Fruit fly (Drosophila melanogaster) whole organism, embryonic: ENCODE results near the gene CG7551.

Experiments used
- ATbp ChIP-seq: fragments of 200-800 bp; sonication (Bioruptor generic); optimal IDR thresholded peaks from 2 replicates; lab custom pipeline; 2017; ENCODE audit warnings: missing biosample characterization, mild to moderate bottlenecking, missing genetic modification characterization, missing genetic modification reagents
- Aef1 ChIP-seq: fragments of 200-800 bp; sonication (Bioruptor generic); IDR thresholded peaks from 3 replicates; pipeline ENCODE4 v1.3.6; 2022; ENCODE audit warnings: missing biosample characterization, missing genetic modification characterization
- CG10147 ChIP-seq: fragments of 200-800 bp; sonication (Bioruptor generic); optimal IDR thresholded peaks from 2 replicates; lab custom pipeline; 2019; ENCODE audit warnings: missing biosample characterization, mild to moderate bottlenecking, missing genetic modification characterization, moderate library complexity
- CG10462 ChIP-seq: fragments of 200-800 bp; sonication (Bioruptor generic); optimal IDR thresholded peaks from 2 replicates; lab custom pipeline; 2016; ENCODE audit warnings: missing biosample characterization, missing genetic modification characterization
- CG11247 ChIP-seq: fragments of 200-800 bp; sonication (Bioruptor generic); IDR thresholded peaks from 2 replicates; pipeline ENCODE4 v1.3.6; 2022; ENCODE audit warnings: missing biosample characterization, missing genetic modification characterization
- CG12155 ChIP-seq: fragments of 200-800 bp; sonication (Bioruptor generic); optimal IDR thresholded peaks from 3 replicates; lab custom pipeline; 2016; ENCODE audit warnings: missing biosample characterization, missing genetic modification characterization
- CG12236 ChIP-seq: fragments of 200-800 bp; sonication (Bioruptor generic); optimal IDR thresholded peaks from 2 replicates; lab custom pipeline; 2016; ENCODE audit warnings: missing biosample characterization, missing genetic modification characterization
- CG12659 ChIP-seq: fragments of 200-800 bp; sonication (Bioruptor generic); optimal IDR thresholded peaks from 3 replicates; lab custom pipeline; 2017; ENCODE audit warnings: mild to moderate bottlenecking, missing biosample characterization, missing genetic modification reagents, missing genetic modification characterization
- CG14014 ChIP-seq: fragments of 200-800 bp; sonication (Bioruptor generic); IDR thresholded peaks from 2 replicates; pipeline ENCODE4 v1.3.6; 2022; ENCODE audit warnings: missing biosample characterization, missing genetic modification characterization
- CG16779 ChIP-seq: fragments of 200-800 bp; sonication (Bioruptor generic); IDR thresholded peaks from 2 replicates; pipeline ENCODE4 v1.3.6; 2022; ENCODE audit warnings: missing biosample characterization, missing genetic modification characterization
- CG17359 ChIP-seq: fragments of 200-800 bp; sonication (Bioruptor generic); optimal IDR thresholded peaks from 3 replicates; lab custom pipeline; 2018; ENCODE audit warnings: missing biosample characterization, mild to moderate bottlenecking, missing genetic modification characterization, moderate library complexity
- CG1832 ChIP-seq: fragments of 200-800 bp; sonication (Bioruptor generic); optimal IDR thresholded peaks from 2 replicates; lab custom pipeline; 2017; ENCODE audit warnings: missing biosample characterization, mild to moderate bottlenecking, missing genetic modification characterization, inconsistent platforms
- CG2199 ChIP-seq: fragments of 200-800 bp; sonication (Bioruptor generic); IDR thresholded peaks from 3 replicates; pipeline ENCODE4 v1.3.6; 2022; ENCODE audit warnings: missing biosample characterization, missing genetic modification characterization
- CG2712 ChIP-seq: fragments of 200-800 bp; optimal IDR thresholded peaks from 3 replicates; lab custom pipeline; 2019; ENCODE audit warnings: missing biosample characterization, mild to moderate bottlenecking, missing genetic modification characterization, moderate library complexity
- CG2889 ChIP-seq: fragments of 200-800 bp; sonication (Bioruptor generic); IDR thresholded peaks from 3 replicates; pipeline ENCODE4 v1.3.6; 2022; ENCODE audit warnings: missing biosample characterization, missing genetic modification characterization
- CG31365 ChIP-seq: fragments of 200-800 bp; sonication (Bioruptor generic); optimal IDR thresholded peaks from 2 replicates; lab custom pipeline; 2018; ENCODE audit warnings: missing biosample characterization, mild to moderate bottlenecking, missing genetic modification characterization
- CG4617 ChIP-seq: fragments of 200-800 bp; sonication (Bioruptor generic); optimal IDR thresholded peaks from 3 replicates; lab custom pipeline; 2016; ENCODE audit warnings: missing biosample characterization, missing genetic modification characterization, borderline replicate concordance
- CG6175 ChIP-seq: fragments of 200-800 bp; sonication (Bioruptor generic); IDR thresholded peaks from 3 replicates; pipeline ENCODE4 v1.3.6; 2022; ENCODE audit warnings: missing biosample characterization, missing genetic modification characterization
- CG6272 ChIP-seq: fragments of 200-800 bp; sonication (Bioruptor generic); IDR thresholded peaks from 2 replicates; pipeline ENCODE4 v1.3.6; 2022; ENCODE audit warnings: missing biosample characterization, missing genetic modification characterization
- CG7839 ChIP-seq: fragments of 200-800 bp; sonication (Bioruptor generic); optimal IDR thresholded peaks from 3 replicates; lab custom pipeline; 2018; ENCODE audit warnings: missing biosample characterization, mild to moderate bottlenecking, missing genetic modification characterization, moderate library complexity
- CG7963 ChIP-seq: fragments of 200-800 bp; sonication (Bioruptor generic); IDR thresholded peaks from 3 replicates; pipeline ENCODE4 v1.3.6; 2022; ENCODE audit warnings: missing biosample characterization, missing genetic modification characterization; ENCODE audit not compliant: partially characterized antibody
- CG8944 ChIP-seq: fragments of 200-800 bp; sonication (Bioruptor generic); optimal IDR thresholded peaks from 3 replicates; lab custom pipeline; 2016; ENCODE audit warnings: missing biosample characterization, missing genetic modification characterization
- CHES-1-like ChIP-seq: fragments of 200-800 bp; sonication (Bioruptor generic); optimal IDR thresholded peaks from 2 replicates; lab custom pipeline; 2016; ENCODE audit warnings: missing biosample characterization, missing genetic modification characterization
- ERR ChIP-seq: fragments of 200-800 bp; sonication (Bioruptor generic); optimal IDR thresholded peaks from 2 replicates; lab custom pipeline; 2016; ENCODE audit warnings: missing biosample characterization, missing genetic modification characterization
- Hand ChIP-seq: fragments of 200-800 bp; sonication (Bioruptor generic); optimal IDR thresholded peaks from 2 replicates; lab custom pipeline; 2017; ENCODE audit warnings: mild to moderate bottlenecking, missing biosample characterization, missing genetic modification reagents, missing genetic modification characterization
- Hmx ChIP-seq: fragments of 200-800 bp; sonication (Bioruptor generic); optimal IDR thresholded peaks from 2 replicates; lab custom pipeline; 2016; ENCODE audit warnings: missing biosample characterization, missing genetic modification characterization
- Hr3 ChIP-seq: fragments of 200-800 bp; sonication (Bioruptor generic); optimal IDR thresholded peaks from 3 replicates; lab custom pipeline; 2016; ENCODE audit warnings: missing biosample characterization, missing genetic modification characterization
- Hr39 ChIP-seq: fragments of >200 bp; optimal IDR thresholded peaks from 2 replicates; lab custom pipeline; 2017
- NC2α ChIP-seq: fragments of 200-800 bp; sonication (Bioruptor generic); optimal IDR thresholded peaks from 2 replicates; lab custom pipeline; 2016; ENCODE audit warnings: missing biosample characterization, missing genetic modification characterization
- Trl ChIP-seq, 3 experiments: fragments of >200 bp in 2 of 3; fragments of 200-800 bp in 1 of 3; sonication (Bioruptor generic) in 1 of 3; optimal IDR thresholded peaks; 2 replicates in 1 of 3; 3 replicates in 2 of 3; lab custom pipeline; 2016 to 2017; ENCODE audit warnings: missing biosample characterization in 1 of 3, missing genetic modification characterization in 1 of 3
- ac ChIP-seq: fragments of 200-800 bp; sonication (Bioruptor generic); optimal IDR thresholded peaks from 3 replicates; lab custom pipeline; 2017; ENCODE audit warnings: missing biosample characterization, mild to moderate bottlenecking, missing genetic modification characterization
- al ChIP-seq: fragments of 200-800 bp; sonication (Bioruptor generic); IDR thresholded peaks from 2 replicates; pipeline ENCODE4 v1.3.6; 2022; ENCODE audit warnings: missing biosample characterization, missing genetic modification characterization
- ara ChIP-seq: fragments of 200-800 bp; sonication (Bioruptor generic); IDR thresholded peaks from 2 replicates; pipeline ENCODE4 v1.3.6; 2022; ENCODE audit warnings: missing biosample characterization, missing genetic modification characterization
- az2 ChIP-seq: fragments of 200-800 bp; sonication (Bioruptor generic); optimal IDR thresholded peaks from 3 replicates; lab custom pipeline; 2016; ENCODE audit warnings: missing biosample characterization, missing genetic modification characterization
- cad ChIP-seq: fragments of >200 bp; optimal IDR thresholded peaks from 2 replicates; lab custom pipeline; 2017; ENCODE audit warnings: missing biosample characterization, missing genetic modification characterization
- corto ChIP-seq: fragments of 200-800 bp; sonication (Bioruptor generic); optimal IDR thresholded peaks from 2 replicates; lab custom pipeline; 2016; ENCODE audit warnings: missing biosample characterization, mild to moderate bottlenecking, missing genetic modification characterization, moderate library complexity
- da ChIP-seq: fragments of 200-800 bp; sonication (Bioruptor generic); optimal IDR thresholded peaks from 2 replicates; lab custom pipeline; 2016; ENCODE audit warnings: missing biosample characterization, missing genetic modification characterization
- dmrt99B ChIP-seq: fragments of 200-800 bp; sonication (Bioruptor generic); optimal IDR thresholded peaks from 2 replicates; lab custom pipeline; 2018; ENCODE audit warnings: missing biosample characterization, mild to moderate bottlenecking, missing genetic modification characterization, moderate library complexity
- esg ChIP-seq: fragments of 200-800 bp; sonication (Bioruptor generic); conservative IDR thresholded peaks from 2 replicates; pipeline ENCODE4 v1.3.6; 2022; ENCODE audit warnings: missing biosample characterization, missing genetic modification characterization
- eve ChIP-seq, 2 experiments: fragments of >200 bp; optimal IDR thresholded peaks; 2 replicates each; lab custom pipeline; 2017; ENCODE audit warnings: missing biosample characterization in 2 of 2, missing genetic modification characterization in 2 of 2
- gfzf ChIP-seq: fragments of 200-800 bp; sonication (Bioruptor generic); optimal IDR thresholded peaks from 2 replicates; lab custom pipeline; 2016; ENCODE audit warnings: missing biosample characterization, mild to moderate bottlenecking, missing genetic modification characterization, moderate library complexity
- pb ChIP-seq: fragments of 200-800 bp; sonication (Bioruptor generic); optimal IDR thresholded peaks from 3 replicates; lab custom pipeline; 2016; ENCODE audit warnings: missing biosample characterization, missing genetic modification characterization
- ro ChIP-seq: fragments of 200-800 bp; sonication (Bioruptor generic); IDR thresholded peaks from 2 replicates; pipeline ENCODE4 v1.3.6; 2022; ENCODE audit warnings: missing biosample characterization, missing genetic modification characterization
- sens ChIP-seq: fragments of 200-800 bp; sonication (Bioruptor generic); peaks from one replicate; lab custom pipeline; 2016; ENCODE audit warnings: missing biosample characterization, missing genetic modification characterization
- sqz ChIP-seq: fragments of 200-800 bp; sonication (Bioruptor generic); optimal IDR thresholded peaks from 3 replicates; lab custom pipeline; 2018; ENCODE audit warnings: missing biosample characterization, mild to moderate bottlenecking, missing genetic modification characterization
- sr ChIP-seq: fragments of 200-800 bp; sonication (Bioruptor generic); IDR thresholded peaks from 3 replicates; pipeline ENCODE4 v1.3.6; 2022; ENCODE audit warnings: missing biosample characterization, missing genetic modification characterization
- tap ChIP-seq: fragments of 200-800 bp; optimal IDR thresholded peaks from 3 replicates; lab custom pipeline; 2019; ENCODE audit warnings: missing biosample characterization, mild to moderate bottlenecking, missing genetic modification characterization, moderate library complexity
- vnd ChIP-seq: fragments of 200-800 bp; sonication (Bioruptor generic); IDR thresholded peaks from 3 replicates; pipeline ENCODE4 v1.3.6; 2022; ENCODE audit warnings: missing biosample characterization, missing genetic modification characterization; ENCODE audit not compliant: partially characterized antibody
- vvl ChIP-seq: fragments of 200-800 bp; sonication (Bioruptor generic); IDR thresholded peaks from 2 replicates; pipeline ENCODE4 v1.3.6; 2022; ENCODE audit warnings: missing biosample characterization, missing genetic modification characterization
- wor ChIP-seq: fragments of 200-800 bp; sonication (Bioruptor generic); IDR thresholded peaks from 2 replicates; pipeline ENCODE4 v1.3.6; 2022; ENCODE audit warnings: missing biosample characterization, missing genetic modification characterization
- zen2 ChIP-seq: fragments of 200-800 bp; sonication (Bioruptor generic); IDR thresholded peaks from 3 replicates; pipeline ENCODE4 v1.3.6; 2022; ENCODE audit warnings: missing biosample characterization, missing genetic modification characterization; ENCODE audit not compliant: partially characterized antibody

Gene CG7551

DNA sequence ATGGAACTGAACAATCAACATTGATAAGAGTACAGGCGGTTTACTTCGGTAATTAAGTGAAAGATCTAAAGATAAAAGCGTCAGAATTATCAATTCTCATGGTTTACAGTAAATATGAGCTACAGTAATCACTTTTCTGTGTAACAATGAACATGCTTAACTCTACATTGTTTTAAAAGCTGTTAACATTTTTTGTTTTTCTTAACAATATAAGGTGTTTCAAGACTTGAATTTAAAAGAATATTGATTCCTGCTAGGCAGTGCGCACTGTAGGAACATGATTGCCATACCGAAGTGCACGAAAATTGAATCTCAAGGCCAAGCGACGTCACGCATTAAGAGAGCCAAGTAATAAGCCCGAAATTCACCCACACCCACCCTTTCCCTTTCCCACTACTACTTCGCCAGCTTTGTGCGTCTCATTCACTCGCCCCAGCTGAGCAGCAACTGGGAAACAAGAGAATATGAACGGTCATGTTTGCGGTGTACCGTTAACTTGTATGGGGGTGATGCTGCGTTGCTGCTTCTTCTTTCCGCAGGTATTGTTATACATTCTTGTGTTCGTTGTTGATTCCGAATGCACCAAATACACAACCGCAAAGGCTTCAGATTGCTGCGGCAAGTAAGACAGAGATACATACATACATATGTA lies 33.1 kb downstream of the CG7551 start (continued):
- TF ChIP-seq Trl (optimal IDR thresholded peaks at IDR 0.05; lab: Kevin White, UChicago) (no peak), Trl (GFP tag; optimal IDR thresholded peaks at IDR 0.05; lab: Kevin White, UChicago) (no peak), CG12659 (GFP tag; lab: Kevin White, UChicago) (peak; percentile 64), zen2 (no peak), CG2199 (peak; percentile 49; the same call in 1 of the 3 replicates), Hr39 (lab: Kevin White, UChicago) (no peak), sr (no peak), CG16779 (GFP tag; lab: Robert Waterston, UW) (no peak), pb (GFP tag; lab: Kevin White, UChicago) (no peak), vnd (GFP tag; lab: Robert Waterston, UW) (no peak), Hmx (GFP tag; lab: Kevin White, UChicago) (no peak), CG14014 (GFP tag; lab: Robert Waterston, UW) (peak; percentile 53; the same call in 1 of the 2 replicates), sens (GFP tag; lab: Kevin White, UChicago) (peak; percentile 89), esg (GFP tag; lab: Robert Waterston, UW) (peak; percentile 64), sqz (GFP tag; lab: Kevin White, UChicago) (no peak), CG8944 (GFP tag; lab: Kevin White, UChicago) (peak; percentile 23), Aef1 (GFP tag; lab: Robert Waterston, UW) (peak; percentile 62), ATbp (GFP tag; lab: Kevin White, UChicago) (no peak), ac (no peak), CHES-1-like (GFP tag; lab: Kevin White, UChicago) (peak; percentile 71), CG7963 (GFP tag; lab: Robert Waterston, UW) (no peak), da (GFP tag; lab: Kevin White, UChicago) (no peak), CG1832 (peak; percentile 21), eve (GFP tag; optimal IDR thresholded peaks at IDR 0.05; lab: Kevin White, UChicago) (no peak), az2 (GFP tag; lab: Kevin White, UChicago) (peak; percentile 49), ro (GFP tag; lab: Robert Waterston, UW) (no peak), tap (tag; lab: Kevin White, UChicago) (peak; percentile 58), CG6175 (GFP tag; lab: Robert Waterston, UW) (no peak), CG10147 (GFP tag; lab: Kevin White, UChicago) (peak; percentile 55), wor (GFP tag; lab: Robert Waterston, UW) (0 out of 2 replicates have a peak, but pooled peaks have one; percentile 14), vvl (GFP tag; lab: Robert Waterston, UW) (peak; percentile 60), CG6272 (GFP tag; lab: Robert Waterston, UW) (no peak), al (GFP tag; lab: Robert Waterston, UW) (peak; percentile 14; the same call in 1 of the 2 replicates), ara (GFP tag; lab: Robert Waterston, UW) (peak; percentile 43), CG10462 (no peak), Hand (GFP tag; lab: Kevin White, UChicago) (peak; percentile 51), CG12155 (GFP tag; lab: Kevin White, UChicago) (peak; percentile 59), CG4617 (no peak), CG31365 (no peak), corto (peak; percentile 52), ERR (GFP tag; lab: Kevin White, UChicago) (peak; percentile 23), NC2α (GFP tag; lab: Kevin White, UChicago) (no peak), CG17359 (tag; lab: Kevin White, UChicago) (peak; percentile 62), CG2889 (GFP tag; lab: Robert Waterston, UW) (no peak), cad (no peak), CG2712 (tag; lab: Kevin White, UChicago) (peak; percentile 70), dmrt99B (peak; percentile 67), gfzf (GFP tag; lab: Kevin White, UChicago) (no peak), Hr3 (GFP tag; lab: Kevin White, UChicago) (peak; percentile 32), CG11247 (GFP tag; lab: Robert Waterston, UW) (peak; percentile 54; the same call in 1 of the 2 replicates), CG12236 (GFP tag; lab: Kevin White, UChicago) (no peak), CG7839 (tag; lab: Kevin White, UChicago) (peak; percentile 74)
